Worm (Caenorhabditis elegans): Measurements from ENCODE around the gene nxf-2.
A peak's percentile ranks its signal among the peaks of the same experiment; 100 is the strongest.

- no peak for TF ChIP-seq snpc-4 (GFP tag; optimal IDR thresholded peaks at IDR 0.05)
- peak in 1 of 4 experiments; percentile 13 for TF ChIP-seq snpc-4 (tag; optimal IDR thresholded peaks at IDR 0.05)
- TF ChIP-seq nfyb-1 (GFP tag; IDR thresholded peaks at IDR 0.05): no peak
- no peak for TF ChIP-seq ceh-40 (GFP tag; IDR thresholded peaks at IDR 0.05)
- TF ChIP-seq Y53G8AR.9 (GFP tag; conservative IDR thresholded peaks at IDR 0.05): no peak
- TF ChIP-seq hrde-1 (tag; optimal IDR thresholded peaks at IDR 0.05; ENCODE audit: borderline replicate concordance): peak; percentile 66
- no peak for TF ChIP-seq tbx-9 (tag; optimal IDR thresholded peaks at IDR 0.05; ENCODE audit: borderline replicate concordance)
- no peak for TF ChIP-seq Y53F4B.3 (GFP tag; IDR thresholded peaks at IDR 0.05)
- TF ChIP-seq nfya-1 (tag; optimal IDR thresholded peaks at IDR 0.05; ENCODE audit: borderline replicate concordance, insufficient read depth): no peak
These were observed 42.5 kb upstream of the nxf-2 start for ce11 chrV:14460122-14460521.
